Fruit fly (Drosophila melanogaster) whole organism, wandering third instar larva: ENCODE results near the gene tctn.

Experiments
- Abd-B ChIP-seq: fragments of >200 bp; optimal IDR thresholded peaks from 2 replicates; lab custom pipeline; 2017; ENCODE audit warnings: missing biosample characterization, missing genetic modification characterization
- CG9705 ChIP-seq: fragments of 200-800 bp; sonication (Bioruptor generic); optimal IDR thresholded peaks from 2 replicates; lab custom pipeline; 2018; ENCODE audit warnings: missing biosample characterization, mild to moderate bottlenecking, missing genetic modification characterization
- CrebA ChIP-seq: fragments of 200-800 bp; sonication (Bioruptor generic); optimal IDR thresholded peaks from 2 replicates; lab custom pipeline; 2016; ENCODE audit warnings: missing biosample characterization, mild to moderate bottlenecking, missing genetic modification characterization, borderline replicate concordance
- Dfd ChIP-seq: fragments of >200 bp; optimal IDR thresholded peaks from 2 replicates; lab custom pipeline; 2017; ENCODE audit warnings: missing biosample characterization, missing genetic modification characterization
- Dif ChIP-seq: fragments of 200-275, 200-300 bp; sonication (Bioruptor generic); optimal IDR thresholded peaks from 2 replicates; lab custom pipeline; 2018; ENCODE audit warnings: missing biosample characterization, missing genetic modification characterization; ENCODE audit not compliant: partially characterized antibody
- GATAd ChIP-seq: sonication (Bioruptor generic); optimal IDR thresholded peaks from 2 replicates; lab custom pipeline; 2016; ENCODE audit warnings: missing biosample characterization, missing genetic modification characterization
- HLH106 ChIP-seq: fragments of 200-800 bp; optimal IDR thresholded peaks from 3 replicates; lab custom pipeline; 2019; ENCODE audit warnings: missing biosample characterization, mild to moderate bottlenecking, missing genetic modification characterization, moderate library complexity
- Hnf4 ChIP-seq: fragments of 200-800 bp; sonication (Bioruptor generic); optimal IDR thresholded peaks from 2 replicates; lab custom pipeline; 2016; ENCODE audit warnings: missing biosample characterization, mild to moderate bottlenecking, missing genetic modification characterization
- Hr78 ChIP-seq: fragments of >200 bp; optimal IDR thresholded peaks from 2 replicates; lab custom pipeline; 2017; ENCODE audit warnings: missing biosample characterization, missing genetic modification characterization
- Hr83 ChIP-seq: fragments of 200-300 bp; sonication (Bioruptor generic); optimal IDR thresholded peaks from 2 replicates; lab custom pipeline; 2016; ENCODE audit warnings: missing biosample characterization, mild to moderate bottlenecking, missing genetic modification characterization, moderate library complexity; ENCODE audit not compliant: poor library complexity, severe bottlenecking
- Jra ChIP-seq: sonication (Bioruptor generic); optimal IDR thresholded peaks from 2 replicates; lab custom pipeline; 2016; ENCODE audit warnings: missing biosample characterization, missing genetic modification characterization
- Mio ChIP-seq: sonication (Bioruptor generic); optimal IDR thresholded peaks from 2 replicates; lab custom pipeline; 2016; ENCODE audit warnings: missing biosample characterization, missing genetic modification characterization
- N ChIP-seq: fragments of >200 bp; optimal IDR thresholded peaks from 2 replicates; lab custom pipeline; 2018; ENCODE audit warnings: missing biosample characterization, missing external identifiers, missing genetic modification characterization
- OdsH ChIP-seq: fragments of 200-800 bp; sonication (Bioruptor generic); optimal IDR thresholded peaks from 2 replicates; lab custom pipeline; 2016; ENCODE audit warnings: missing biosample characterization, mild to moderate bottlenecking, missing genetic modification characterization
- Rel ChIP-seq, 2 experiments: fragments of 200-800 bp; sonication (Bioruptor generic) in 1 of 2; optimal IDR thresholded peaks; 2 replicates in 1 of 2; 3 replicates in 1 of 2; lab custom pipeline; 2016 to 2019; ENCODE audit warnings: mild to moderate bottlenecking in 2 of 2, missing biosample characterization in 2 of 2, missing genetic modification characterization in 2 of 2, moderate library complexity in 1 of 2
- Sp1 ChIP-seq: fragments of 200-800 bp; sonication (Bioruptor generic); optimal IDR thresholded peaks from 3 replicates; lab custom pipeline; 2019; ENCODE audit warnings: missing biosample characterization, mild to moderate bottlenecking, missing genetic modification characterization, moderate library complexity
- Vsx2 ChIP-seq: fragments of 200-300, 225-300 bp; sonication (Bioruptor generic); optimal IDR thresholded peaks from 2 replicates; lab custom pipeline; 2018; ENCODE audit warnings: missing biosample characterization, missing genetic modification characterization; ENCODE audit not compliant: partially characterized antibody
- br ChIP-seq: fragments of 200-800 bp; sonication (Bioruptor generic); optimal IDR thresholded peaks from 2 replicates; lab custom pipeline; 2016; ENCODE audit warnings: missing biosample characterization, missing genetic modification characterization
- dl ChIP-seq, 2 experiments: fragments of 175-275, 200-275 bp in 1 of 2; fragments of 200-275 bp in 1 of 2; sonication (Bioruptor generic); optimal IDR thresholded peaks; lab custom pipeline; 2018; ENCODE audit warnings: mild to moderate bottlenecking in 2 of 2, missing biosample characterization in 2 of 2, missing genetic modification characterization in 2 of 2, moderate library complexity in 2 of 2; ENCODE audit not compliant: partially characterized antibody in 2 of 2, insufficient read depth in 1 of 2
- dmrt93B ChIP-seq: fragments of 200-800 bp; sonication (Bioruptor generic); optimal IDR thresholded peaks from 2 replicates; lab custom pipeline; 2018; ENCODE audit warnings: missing biosample characterization, mild to moderate bottlenecking, missing genetic modification characterization
- dsf ChIP-seq: sonication (Bioruptor generic); optimal IDR thresholded peaks from 2 replicates; lab custom pipeline; 2016; ENCODE audit warnings: missing biosample characterization, missing genetic modification characterization, borderline replicate concordance
- ey ChIP-seq: fragments of 200-800 bp; sonication (Bioruptor generic); optimal IDR thresholded peaks from 2 replicates; lab custom pipeline; 2016; ENCODE audit warnings: missing biosample characterization, missing genetic modification characterization
- foxo ChIP-seq, 2 experiments: fragments of 200-800 bp; sonication (Bioruptor generic); optimal IDR thresholded peaks; 2 replicates in 1 of 2; 3 replicates in 1 of 2; lab custom pipeline; 2016 to 2017; ENCODE audit warnings: missing biosample characterization in 2 of 2, missing genetic modification characterization in 2 of 2
- fru ChIP-seq: fragments of 200-800 bp; sonication (Bioruptor generic); optimal IDR thresholded peaks from 3 replicates; lab custom pipeline; 2016; ENCODE audit warnings: missing biosample characterization, mild to moderate bottlenecking, missing genetic modification characterization
- jim ChIP-seq: fragments of 175-275, 200-325 bp; sonication (Bioruptor generic); optimal IDR thresholded peaks from 2 replicates; lab custom pipeline; 2016; ENCODE audit warnings: missing biosample characterization, mild to moderate bottlenecking, missing genetic modification characterization
- pan ChIP-seq: fragments of >200 bp; optimal IDR thresholded peaks from 2 replicates; lab custom pipeline; 2017
- psq ChIP-seq: fragments of 200-800 bp; sonication (Bioruptor generic); optimal IDR thresholded peaks from 3 replicates; lab custom pipeline; 2017; ENCODE audit warnings: missing biosample characterization, mild to moderate bottlenecking, missing genetic modification characterization, moderate library complexity
- rgr ChIP-seq: fragments of 200-800 bp; sonication (Bioruptor generic); optimal IDR thresholded peaks from 3 replicates; lab custom pipeline; 2016; ENCODE audit warnings: missing biosample characterization, mild to moderate bottlenecking, missing genetic modification characterization
- sage ChIP-seq: fragments of 200-800 bp; sonication (Bioruptor generic); optimal IDR thresholded peaks from 2 replicates; lab custom pipeline; 2016; ENCODE audit warnings: missing biosample characterization, mild to moderate bottlenecking, missing genetic modification characterization
- sv ChIP-seq: fragments of 200-800 bp; sonication (Bioruptor generic); optimal IDR thresholded peaks from 3 replicates; lab custom pipeline; 2016; ENCODE audit warnings: missing biosample characterization, missing genetic modification characterization
- usp ChIP-seq: fragments of >200 bp; optimal IDR thresholded peaks from 2 replicates; lab custom pipeline; 2017; ENCODE audit warnings: missing biosample characterization, missing genetic modification characterization
- woc ChIP-seq: sonication (Bioruptor generic); optimal IDR thresholded peaks from 2 replicates; lab custom pipeline; 2016; ENCODE audit warnings: missing biosample characterization, mild to moderate bottlenecking, missing genetic modification characterization

The tctn gene

dm6 chr2L:6088371-6089365 lies 41.8 kb downstream of the tctn start (continued):
- TF ChIP-seq OdsH (GFP tag; lab: Kevin White, UChicago) (no peak), sv (GFP tag; lab: Kevin White, UChicago) (no peak), fru (GFP tag; lab: Kevin White, UChicago) (peak; percentile 46), woc (GFP tag; lab: Kevin White, UChicago) (no peak), usp (no peak), GATAd (GFP tag; lab: Kevin White, UChicago) (no peak), dsf (no peak), Hnf4 (no peak), pan (lab: Kevin White, UChicago) (no peak), rgr (GFP tag; lab: Kevin White, UChicago) (peak; percentile 27), dmrt93B (no peak)

dm6 chr2L:6087685-6088084 lies 42.8 kb downstream of the tctn start:
- no peak for TF ChIP-seq Vsx2 (GFP tag; lab: Kevin White, UChicago)
- TF ChIP-seq CrebA (GFP tag; lab: Kevin White, UChicago): no peak
- no peak for TF ChIP-seq Rel (GFP tag; optimal IDR thresholded peaks at IDR 0.05; lab: Kevin White, UChicago)
- peak; percentile 88 for TF ChIP-seq Rel (tag; optimal IDR thresholded peaks at IDR 0.05; lab: Kevin White, UChicago)
- TF ChIP-seq Sp1 (GFP tag; lab: Kevin White, UChicago): peak; percentile 18
- no peak for TF ChIP-seq Dfd
- no peak for TF ChIP-seq fru (GFP tag; lab: Kevin White, UChicago)
- TF ChIP-seq psq (GFP tag; lab: Kevin White, UChicago): no peak
- TF ChIP-seq dsf: no peak
- TF ChIP-seq Dif (GFP tag; lab: Kevin White, UChicago): peak; percentile 24
- TF ChIP-seq br (GFP tag; lab: Kevin White, UChicago): peak; percentile 12
- TF ChIP-seq Hr83 (GFP tag; lab: Kevin White, UChicago): peak; percentile 64
- peak; percentile 26 for TF ChIP-seq jim (GFP tag; lab: Kevin White, UChicago)
- TF ChIP-seq sv (GFP tag; lab: Kevin White, UChicago): no peak
- TF ChIP-seq woc (GFP tag; lab: Kevin White, UChicago): no peak
- TF ChIP-seq rgr (GFP tag; lab: Kevin White, UChicago): no peak
- TF ChIP-seq, all 38 proteins: peak for 6

- peak; percentile 40 for TF ChIP-seq Hr83 (GFP tag; lab: Kevin White, UChicago)
- no peak for TF ChIP-seq Hr78
- no peak for TF ChIP-seq dsf
- TF ChIP-seq OdsH (GFP tag; lab: Kevin White, UChicago): peak; percentile 13
- TF ChIP-seq woc (GFP tag; lab: Kevin White, UChicago): no peak
- no peak for TF ChIP-seq CrebA (GFP tag; lab: Kevin White, UChicago)
- no peak for TF ChIP-seq br (GFP tag; lab: Kevin White, UChicago)
- TF ChIP-seq Mio: no peak
- TF ChIP-seq N (GFP tag; lab: Kevin White, UChicago): peak; percentile 57
- no peak for TF ChIP-seq dl (GFP tag; optimal IDR thresholded peaks at IDR 0.05; lab: Kevin White, UChicago; ENCODE audit: insufficient read depth in 1 of 2, partially characterized antibody in 2 of 2)
- no peak for TF ChIP-seq jim (GFP tag; lab: Kevin White, UChicago)
- TF ChIP-seq Dfd: no peak
- no peak for TF ChIP-seq psq (GFP tag; lab: Kevin White, UChicago)
- no peak for TF ChIP-seq CG9705
- no peak for TF ChIP-seq sage (GFP tag; lab: Kevin White, UChicago)
- no peak for TF ChIP-seq Abd-B (GFP tag; lab: Kevin White, UChicago)
- no peak for TF ChIP-seq ey (GFP tag; lab: Kevin White, UChicago)
- TF ChIP-seq fru (GFP tag; lab: Kevin White, UChicago): no peak
- TF ChIP-seq Dif (GFP tag; lab: Kevin White, UChicago): peak; percentile 14
- no peak for TF ChIP-seq Sp1 (GFP tag; lab: Kevin White, UChicago)
- TF ChIP-seq Vsx2 (GFP tag; lab: Kevin White, UChicago): no peak
- no peak for TF ChIP-seq Jra (GFP tag; lab: Kevin White, UChicago)
- TF ChIP-seq foxo (GFP tag; optimal IDR thresholded peaks at IDR 0.05; lab: Kevin White, UChicago): no peak
- peak; percentile 36 for TF ChIP-seq HLH106
- no peak for TF ChIP-seq GATAd (GFP tag; lab: Kevin White, UChicago)
- no peak for TF ChIP-seq dmrt93B
- no peak for TF ChIP-seq Rel (GFP tag; optimal IDR thresholded peaks at IDR 0.05; lab: Kevin White, UChicago)
- peak; percentile 2 for TF ChIP-seq Rel (tag; optimal IDR thresholded peaks at IDR 0.05; lab: Kevin White, UChicago)
- TF ChIP-seq, all 38 proteins: peak for 6
These were observed 43.7 kb downstream of the tctn start for dm6 chr2L:6086771-6087170.
